Worm (Caenorhabditis elegans) whole organism, late embryonic: Measurements from ENCODE around the gene Y54G2A.12.
"Not testable (repeated sequence)": the region's sequence is repeated elsewhere in the genome, so short reads cannot be mapped to it uniquely, and the experiment has no call there.

Experiments
- C08G9.2 ChIP-seq: sonication (generic microtip); optimal IDR thresholded peaks from 2 replicates; lab custom pipeline; 2016; ENCODE audit warnings: mild to moderate bottlenecking, missing genetic modification characterization, moderate library complexity, missing compliant biosample characterization
- C38D4.7 ChIP-seq: fragments of 200-800 bp; sonication (Bioruptor generic); optimal IDR thresholded peaks from 2 replicates; lab custom pipeline; 2018; ENCODE audit warnings: mild to moderate bottlenecking, missing genetic modification characterization, moderate library complexity, missing compliant biosample characterization
- F13H6.1 ChIP-seq: sonication (generic microtip); optimal IDR thresholded peaks from 2 replicates; lab custom pipeline; 2016; ENCODE audit warnings: missing genetic modification characterization, missing compliant biosample characterization
- K09A11.1 ChIP-seq: sonication (generic microtip); optimal IDR thresholded peaks from 2 replicates; lab custom pipeline; 2017; ENCODE audit warnings: antibody characterized with exemption, mild to moderate bottlenecking, missing genetic modification characterization, missing compliant biosample characterization; ENCODE audit not compliant: insufficient read depth
- T23F11.4 ChIP-seq: fragments of 200-800 bp; sonication (Bioruptor generic); optimal IDR thresholded peaks from 2 replicates; lab custom pipeline; 2018; ENCODE audit warnings: mild to moderate bottlenecking, missing genetic modification characterization, missing compliant biosample characterization
- ama-1 ChIP-seq: fragments of 150-350 bp; optimal IDR thresholded peaks from 2 replicates; lab custom pipeline; 2014
- ceh-14 ChIP-seq: sonication (generic microtip); optimal IDR thresholded peaks from 2 replicates; lab custom pipeline; 2016; ENCODE audit warnings: missing genotype, missing genetic modification characterization, missing compliant biosample characterization
- ceh-18 ChIP-seq: sonication (generic microtip); optimal IDR thresholded peaks from 2 replicates; lab custom pipeline; 2016; ENCODE audit warnings: missing genetic modification characterization, missing compliant biosample characterization
- ceh-31 ChIP-seq: sonication (generic microtip); optimal IDR thresholded peaks from 2 replicates; lab custom pipeline; 2016; ENCODE audit warnings: missing genetic modification characterization, missing compliant biosample characterization
- ceh-34 ChIP-seq: sonication (generic microtip); optimal IDR thresholded peaks from 2 replicates; lab custom pipeline; 2016; ENCODE audit warnings: mild to moderate bottlenecking, missing genetic modification characterization, missing compliant biosample characterization
- ceh-45 ChIP-seq: fragments of 200-800 bp; sonication (Bioruptor generic); IDR thresholded peaks from 2 replicates; pipeline ENCODE4 v1.3.6; 2022; ENCODE audit warnings: missing genetic modification reagents, missing genetic modification characterization, missing compliant biosample characterization
- ceh-48 ChIP-seq: sonication (generic microtip); optimal IDR thresholded peaks from 2 replicates; lab custom pipeline; 2016; ENCODE audit warnings: missing genetic modification characterization, inconsistent platforms, missing compliant biosample characterization
- che-1 ChIP-seq: sonication (generic microtip); optimal IDR thresholded peaks from 2 replicates; lab custom pipeline; 2016; ENCODE audit warnings: mild to moderate bottlenecking, missing genetic modification characterization, missing compliant biosample characterization
- elt-2 ChIP-seq: sonication (generic microtip); optimal IDR thresholded peaks from 2 replicates; lab custom pipeline; 2016; ENCODE audit warnings: missing genetic modification reagents, missing genetic modification characterization, missing compliant biosample characterization
- elt-4 ChIP-seq: sonication (generic microtip); optimal IDR thresholded peaks from 2 replicates; lab custom pipeline; 2016; ENCODE audit warnings: missing genetic modification characterization, missing compliant biosample characterization
- fkh-10 ChIP-seq: fragments of 150-350 bp; optimal IDR thresholded peaks from 2 replicates; lab custom pipeline; 2014; ENCODE audit warnings: missing biosample characterization, missing genetic modification reagents, missing genetic modification characterization
- hlh-13 ChIP-seq: fragments of 200-800 bp; sonication (Bioruptor generic); optimal IDR thresholded peaks from 2 replicates; lab custom pipeline; 2018; ENCODE audit warnings: mild to moderate bottlenecking, missing genetic modification characterization, missing compliant biosample characterization
- hlh-15 ChIP-seq: sonication (generic microtip); optimal IDR thresholded peaks from 2 replicates; lab custom pipeline; 2016; ENCODE audit warnings: missing genetic modification characterization, missing compliant biosample characterization
- lim-6 ChIP-seq: sonication (generic microtip); optimal IDR thresholded peaks from 2 replicates; lab custom pipeline; 2016; ENCODE audit warnings: missing genetic modification characterization, missing compliant biosample characterization
- lin-11 ChIP-seq: fragments of 200-800 bp; sonication (Bioruptor generic); optimal IDR thresholded peaks from 2 replicates; lab custom pipeline; 2018; ENCODE audit warnings: mild to moderate bottlenecking, missing genetic modification characterization, missing compliant biosample characterization
- madf-2 ChIP-seq: sonication (generic microtip); optimal IDR thresholded peaks from 2 replicates; lab custom pipeline; 2017; ENCODE audit warnings: missing genetic modification characterization, missing compliant biosample characterization
- nfya-1 ChIP-seq: sonication (generic microtip); optimal IDR thresholded peaks from 2 replicates; lab custom pipeline; 2017; ENCODE audit warnings: missing genetic modification characterization, mild to moderate bottlenecking, missing compliant biosample characterization, antibody characterized with exemption, moderate library complexity
- odd-2 ChIP-seq: sonication (generic microtip); optimal IDR thresholded peaks from 2 replicates; lab custom pipeline; 2017; ENCODE audit warnings: antibody characterized with exemption, mild to moderate bottlenecking, missing genetic modification characterization, missing compliant biosample characterization
- pag-3 ChIP-seq: sonication (generic microtip); optimal IDR thresholded peaks from 2 replicates; lab custom pipeline; 2016; ENCODE audit warnings: missing compliant biosample characterization, missing genetic modification characterization, borderline replicate concordance
- pha-4 ChIP-seq: fragments of 150-350 bp; optimal IDR thresholded peaks from 2 replicates; lab custom pipeline; 2018; ENCODE audit warnings: missing biosample characterization, missing genetic modification reagents, missing genetic modification characterization
- pqm-1 ChIP-seq: sonication (generic microtip); optimal IDR thresholded peaks from 2 replicates; lab custom pipeline; 2016; ENCODE audit warnings: missing genetic modification characterization, missing compliant biosample characterization
- pros-1 ChIP-seq: fragments of 150-350 bp; optimal IDR thresholded peaks from 2 replicates; lab custom pipeline; 2014; ENCODE audit warnings: missing biosample characterization, missing genetic modification reagents, missing genetic modification characterization
- sox-2 ChIP-seq: fragments of 200-800 bp; sonication (Bioruptor generic); IDR thresholded peaks from 2 replicates; pipeline ENCODE4 v1.3.6; 2022; ENCODE audit warnings: missing genetic modification reagents, missing genetic modification characterization, missing compliant biosample characterization
- sox-4 ChIP-seq: sonication (generic microtip); optimal IDR thresholded peaks from 2 replicates; lab custom pipeline; 2017; ENCODE audit warnings: mild to moderate bottlenecking, missing genetic modification characterization, inconsistent platforms, missing compliant biosample characterization
- syd-9 ChIP-seq: sonication (generic microtip); optimal IDR thresholded peaks from 2 replicates; lab custom pipeline; 2016; ENCODE audit warnings: mild to moderate bottlenecking, missing genetic modification characterization, moderate library complexity, missing compliant biosample characterization
- tbx-2 ChIP-seq: sonication (generic microtip); optimal IDR thresholded peaks from 2 replicates; lab custom pipeline; 2016; ENCODE audit warnings: missing genetic modification characterization, missing compliant biosample characterization
- ttx-3 ChIP-seq: sonication (generic microtip); optimal IDR thresholded peaks from 2 replicates; lab custom pipeline; 2016; ENCODE audit warnings: missing genetic modification reagents, missing genetic modification characterization, missing compliant biosample characterization
- unc-3 ChIP-seq, 2 experiments: fragments of 200-800 bp in 1 of 2; sonication (Bioruptor generic) in 1 of 2; sonication (generic microtip) in 1 of 2; conservative IDR thresholded peaks in 1 of 2; optimal IDR thresholded peaks in 1 of 2; 2 replicates each; pipeline versions ENCODE4 v1.3.6 to Lab custom; 2016 to 2022; ENCODE audit warnings: missing compliant biosample characterization in 2 of 2, missing genetic modification characterization in 2 of 2, missing genetic modification reagents in 1 of 2
- unc-42 ChIP-seq: sonication (generic microtip); optimal IDR thresholded peaks from 2 replicates; lab custom pipeline; 2016; ENCODE audit warnings: missing genotype, missing genetic modification characterization, missing compliant biosample characterization
- unc-55 ChIP-seq: sonication (generic microtip); optimal IDR thresholded peaks from 2 replicates; lab custom pipeline; 2017; ENCODE audit warnings: missing biosample characterization, missing genetic modification reagents, missing genetic modification characterization
- ztf-16 ChIP-seq: sonication (generic microtip); optimal IDR thresholded peaks from 2 replicates; lab custom pipeline; 2017; ENCODE audit warnings: missing genetic modification characterization, missing compliant biosample characterization

Y54G2A.12 gene

DNA sequence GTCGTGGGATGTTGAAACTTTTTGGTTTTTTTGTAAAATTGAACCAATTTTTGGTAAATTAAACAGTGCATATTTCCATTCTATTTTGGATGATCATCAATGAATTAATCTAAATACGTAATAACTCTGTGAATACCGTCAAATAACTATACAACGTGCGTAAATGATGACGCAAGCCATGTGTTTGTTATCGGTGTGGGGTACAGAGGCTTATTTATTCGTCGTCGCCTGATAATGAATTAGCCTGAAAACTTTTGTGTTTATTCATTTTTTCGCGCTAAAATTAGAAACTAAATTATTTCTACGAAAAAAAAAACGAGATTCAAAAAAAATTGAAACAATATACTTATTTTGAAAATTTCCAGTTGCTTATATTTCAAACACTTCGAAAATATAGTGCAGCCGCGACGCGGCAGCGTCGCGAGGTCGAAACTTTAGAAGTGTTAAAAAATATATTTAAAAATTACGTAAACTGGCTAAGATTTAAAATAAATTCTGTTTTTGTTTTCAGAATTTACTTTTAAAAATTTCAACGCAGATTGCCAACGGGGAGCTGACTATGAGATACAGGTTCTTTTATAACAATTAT is 33.7 kb downstream of the Y54G2A.12 start:
- TF ChIP-seq pqm-1 (tag; lab: Kevin White, UChicago) (no peak), pag-3 (tag; lab: Kevin White, UChicago) (no peak), elt-2 (tag; lab: Kevin White, UChicago) (peak; percentile 66)

ce11 chrIV:2747385-2748007 is 35.1 kb downstream of the Y54G2A.12 start:
- TF ChIP-seq F13H6.1 (tag; lab: Kevin White, UChicago) (no peak), ttx-3 (tag; lab: Kevin White, UChicago) (no peak), unc-42 (tag; lab: Kevin White, UChicago) (peak; percentile 3)

ce11 chrIV:2742470-2743044 is 40.1 kb downstream of the Y54G2A.12 start, which contains the start of gene nhr-277:
nhr-277 (plus strand) TSS chrIV:2742994.
- TF ChIP-seq unc-55 (GFP tag; lab: Kevin White, UChicago) (no peak), syd-9 (tag; lab: Kevin White, UChicago) (no peak), ztf-16 (tag; lab: Kevin White, UChicago) (no peak), C08G9.2 (tag; lab: Kevin White, UChicago) (no peak), T23F11.4 (no peak), tbx-2 (tag; lab: Kevin White, UChicago) (no peak), lim-6 (tag; lab: Kevin White, UChicago) (no peak), odd-2 (tag; lab: Kevin White, UChicago) (no peak), lin-11 (tag; lab: Kevin White, UChicago) (no peak), ceh-48 (tag; lab: Kevin White, UChicago) (no peak), elt-4 (tag; lab: Kevin White, UChicago) (no peak), ama-1 (no peak), ceh-18 (tag; lab: Kevin White, UChicago) (no peak)

ce11 chrIV:2740035-2740434 is 42.6 kb downstream of the Y54G2A.12 start:
- peak; percentile 45 for TF ChIP-seq che-1 (tag; lab: Kevin White, UChicago)
- TF ChIP-seq sox-2: peak; percentile 71
- TF ChIP-seq unc-3 (GFP tag; conservative IDR thresholded peaks at IDR 0.05; lab: Robert Waterston, UW): peak; percentile 82
- not testable (repeated sequence) for TF ChIP-seq unc-3 (tag; optimal IDR thresholded peaks at IDR 0.05; lab: Kevin White, UChicago)
- peak; percentile 84 for TF ChIP-seq ceh-45 (GFP tag; lab: Robert Waterston, UW)
- TF ChIP-seq ceh-34: peak; percentile 4

ce11 chrIV:2738466-2738865 is 44.2 kb downstream of the Y54G2A.12 start:
- no peak for TF ChIP-seq sox-4 (tag; lab: Kevin White, UChicago)
- TF ChIP-seq nfya-1 (tag; lab: Kevin White, UChicago): no peak
- TF ChIP-seq hlh-15 (tag; lab: Kevin White, UChicago): no peak
- TF ChIP-seq syd-9 (tag; lab: Kevin White, UChicago): no peak
- no peak for TF ChIP-seq K09A11.1
- no peak for TF ChIP-seq pha-4 (tag; lab: Kevin White, UChicago)
- no peak for TF ChIP-seq pros-1 (tag; lab: Kevin White, UChicago)
- TF ChIP-seq unc-55 (GFP tag; lab: Kevin White, UChicago): no peak
- TF ChIP-seq fkh-10: no peak
- no peak for TF ChIP-seq C38D4.7
- TF ChIP-seq hlh-13 (GFP tag; lab: Kevin White, UChicago): no peak
- no peak for TF ChIP-seq ztf-16 (tag; lab: Kevin White, UChicago)
- TF ChIP-seq ceh-31 (tag; lab: Kevin White, UChicago): no peak
- no peak for TF ChIP-seq C08G9.2 (tag; lab: Kevin White, UChicago)
- TF ChIP-seq ceh-34: no peak
- TF ChIP-seq ceh-14 (tag; lab: Kevin White, UChicago): no peak
- TF ChIP-seq madf-2: no peak
- TF ChIP-seq, all 69 proteins: peak for 0
